Fruit fly (Drosophila melanogaster): ENCODE results near the gene CG1394.

dm6 chrX:11140163-11140562, 30.3 kb downstream of the CG1394 start, which contains the start of gene ssp7:
- TF ChIP-seq pan (optimal IDR thresholded peaks at IDR 0.05), result no peak
- no peak for TF ChIP-seq CG8478 (optimal IDR thresholded peaks at IDR 0.05)
- no peak for TF ChIP-seq psq (optimal IDR thresholded peaks at IDR 0.05)
- TF ChIP-seq EcR (GFP tag; optimal IDR thresholded peaks at IDR 0.05), result no peak
